Worm (Caenorhabditis elegans): ENCODE results near the gene F58B3.6.

ce11 chrIV:11604909-11605308 lies 31.5 kb upstream of the F58B3.6 start, which contains the start of the genes ragc-1 and Y24F12A.1:
- TF ChIP-seq eor-1 (tag; optimal IDR thresholded peaks at IDR 0.05) (no peak), ama-1 (optimal IDR thresholded peaks at IDR 0.05) (no peak), nhr-11 (tag; optimal IDR thresholded peaks at IDR 0.05) (no peak), pqm-1 (tag; optimal IDR thresholded peaks at IDR 0.05) (no peak), daf-12 (tag; optimal IDR thresholded peaks at IDR 0.05) (no peak), nhr-67 (tag; optimal IDR thresholded peaks at IDR 0.05) (no peak), sea-2 (GFP tag; optimal IDR thresholded peaks at IDR 0.05) (no peak), elt-2 (tag; optimal IDR thresholded peaks at IDR 0.05) (peak; percentile 47), egl-27 (tag; optimal IDR thresholded peaks at IDR 0.05) (no peak), nhr-25 (tag; optimal IDR thresholded peaks at IDR 0.05) (no peak), aly-2 (tag; optimal IDR thresholded peaks at IDR 0.05) (no peak), ceh-28 (tag; optimal IDR thresholded peaks at IDR 0.05) (no peak)
